Fruit fly (Drosophila melanogaster): Measurements from ENCODE around the gene CG13305.

The CG13305 gene

DNA sequence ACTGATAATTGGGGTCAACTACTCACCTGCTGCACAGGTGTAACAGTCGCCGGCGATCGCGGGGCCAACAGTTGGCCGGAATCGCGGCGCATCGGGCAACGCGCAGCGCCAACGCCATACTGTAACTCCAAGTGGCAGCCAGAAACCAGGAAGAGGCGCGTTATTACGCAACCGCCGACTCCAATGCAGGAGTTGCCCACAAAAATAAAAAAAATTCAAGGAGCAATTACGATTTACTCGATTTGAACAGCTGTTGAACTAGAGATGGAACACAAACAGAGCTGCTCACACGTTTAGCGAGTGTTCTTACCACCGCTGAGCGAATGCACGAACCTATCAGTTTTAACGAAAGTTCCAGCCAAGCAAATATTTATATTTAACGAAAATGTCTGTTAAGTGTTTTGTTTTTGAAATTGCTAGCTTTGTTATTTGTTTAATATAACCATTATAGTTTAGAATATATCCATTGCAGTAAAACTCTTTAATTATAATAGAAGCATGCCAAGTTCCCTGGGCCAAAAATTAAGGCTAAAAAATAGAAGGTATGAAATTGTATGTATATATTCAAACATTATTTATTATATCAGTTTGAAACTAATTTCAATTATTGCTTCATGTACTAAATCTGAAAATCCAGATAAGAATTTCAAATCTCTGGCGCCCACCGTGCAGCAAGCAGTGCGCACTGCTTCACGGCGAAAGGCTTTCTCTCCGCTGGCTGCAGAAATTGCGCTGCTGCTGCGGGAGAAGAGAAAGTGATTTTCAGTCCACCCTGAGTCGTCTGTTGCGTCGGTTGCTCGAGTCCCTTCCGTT is 42.5 kb downstream of the CG13305 start, which contains the start of the genes CG5989 and CG6282 (continued):
- TF ChIP-seq zen2 (GFP tag; IDR thresholded peaks at IDR 0.05; ENCODE audit: partially characterized antibody), result no peak; the same call in 2 of the 3 replicates
- TF ChIP-seq salm (tag; optimal IDR thresholded peaks at IDR 0.05), result no peak
- TF ChIP-seq CG17829 (tag; optimal IDR thresholded peaks at IDR 0.05), result peak; percentile 31
- TF ChIP-seq Side (GFP tag; optimal IDR thresholded peaks at IDR 0.05), result no peak
- peak; percentile 53 for TF ChIP-seq sug (tag; optimal IDR thresholded peaks at IDR 0.05)
- TF ChIP-seq CG8388 (GFP tag; optimal IDR thresholded peaks at IDR 0.05), result peak; percentile 56
- TF ChIP-seq CG13775 (GFP tag; optimal IDR thresholded peaks at IDR 0.05), result peak; percentile 33
- TF ChIP-seq CG11398 (GFP tag; optimal IDR thresholded peaks at IDR 0.05), result no peak
- no peak for TF ChIP-seq C15 (GFP tag; IDR thresholded peaks at IDR 0.05)
- peak; percentile 21 for TF ChIP-seq CG33213 (GFP tag; optimal IDR thresholded peaks at IDR 0.05)
- peak; percentile 61 for TF ChIP-seq CG9932 (GFP tag; IDR thresholded peaks at IDR 0.05)
- TF ChIP-seq CG12219 (GFP tag; optimal IDR thresholded peaks at IDR 0.05), result peak; percentile 45
- TF ChIP-seq CG6854 (GFP tag; optimal IDR thresholded peaks at IDR 0.05), result no peak
- TF ChIP-seq CG7556 (GFP tag; optimal IDR thresholded peaks at IDR 0.05), result peak; percentile 60
- no peak for TF ChIP-seq lov (optimal IDR thresholded peaks at IDR 0.05)
- peak; percentile 68 for TF ChIP-seq lov (GFP tag; IDR thresholded peaks at IDR 0.05)
- TF ChIP-seq dysf (GFP tag; IDR thresholded peaks at IDR 0.05), result no peak
- TF ChIP-seq MESR4 (GFP tag; optimal IDR thresholded peaks at IDR 0.05), result peak; percentile 32
- peak; percentile 53; the same call in 1 of the 3 replicates for TF ChIP-seq otp (GFP tag; IDR thresholded peaks at IDR 0.05)
- peak; percentile 54 for TF ChIP-seq lilli (GFP tag; optimal IDR thresholded peaks at IDR 0.05)
- peak; percentile 19 for TF ChIP-seq CG17568 (GFP tag; optimal IDR thresholded peaks at IDR 0.05)
- no peak for TF ChIP-seq al (GFP tag; IDR thresholded peaks at IDR 0.05)
- TF ChIP-seq CG9817 (tag; optimal IDR thresholded peaks at IDR 0.05), result peak; percentile 7
- peak; percentile 65 for TF ChIP-seq row (GFP tag; IDR thresholded peaks at IDR 0.05)
- TF ChIP-seq maf-S (GFP tag; optimal IDR thresholded peaks at IDR 0.05), result no peak
- TF ChIP-seq trem (tag; optimal IDR thresholded peaks at IDR 0.05), result peak; percentile 84
- TF ChIP-seq bab2 (GFP tag; optimal IDR thresholded peaks at IDR 0.05), result no peak
- TF ChIP-seq Sin3A (optimal IDR thresholded peaks at IDR 0.05), result peak; percentile 49
- TF ChIP-seq CG1832 (GFP tag; optimal IDR thresholded peaks at IDR 0.05), result no peak
- peak; percentile 48 for TF ChIP-seq dm (GFP tag; optimal IDR thresholded peaks at IDR 0.05)
- TF ChIP-seq CG9727 (GFP tag; optimal IDR thresholded peaks at IDR 0.05), result no peak
- no peak for TF ChIP-seq CG7839 (tag; optimal IDR thresholded peaks at IDR 0.05)
- TF ChIP-seq Dll (GFP tag; IDR thresholded peaks at IDR 0.05; ENCODE audit: partially characterized antibody), result peak; percentile 70; the same call in 3 of the 4 replicates
- TF ChIP-seq CG31388 (GFP tag; optimal IDR thresholded peaks at IDR 0.05), result no peak
- no peak for TF ChIP-seq scrt (GFP tag; optimal IDR thresholded peaks at IDR 0.05)
- peak; percentile 23; the same call in 1 of the 2 replicates for TF ChIP-seq CG2129 (GFP tag; IDR thresholded peaks at IDR 0.05; ENCODE audit: partially characterized antibody)
- TF ChIP-seq Abd-B (GFP tag; optimal IDR thresholded peaks at IDR 0.05), result no peak
- TF ChIP-seq pita (GFP tag; optimal IDR thresholded peaks at IDR 0.05), result peak; percentile 89
- TF ChIP-seq bigmax (GFP tag; optimal IDR thresholded peaks at IDR 0.05), result no peak
- no peak for TF ChIP-seq Trl (optimal IDR thresholded peaks at IDR 0.05)
- no peak for TF ChIP-seq Trl (GFP tag; optimal IDR thresholded peaks at IDR 0.05)
- peak; percentile 53 for TF ChIP-seq Rfx (GFP tag; IDR thresholded peaks at IDR 0.05)
- TF ChIP-seq CG8924 (tag; optimal IDR thresholded peaks at IDR 0.05), result peak; percentile 46
- TF ChIP-seq Sox100B (GFP tag; optimal IDR thresholded peaks at IDR 0.05), result no peak
- TF ChIP-seq CG18619 (GFP tag; optimal IDR thresholded peaks at IDR 0.05), result peak; percentile 19
- peak; percentile 27 for TF ChIP-seq Nf-YC (tag; optimal IDR thresholded peaks at IDR 0.05)
- no peak for TF ChIP-seq ERR (GFP tag; optimal IDR thresholded peaks at IDR 0.05)
- TF ChIP-seq Jarid2 (GFP tag; optimal IDR thresholded peaks at IDR 0.05), result no peak
- peak; percentile 45 for TF ChIP-seq CG10979 (tag; optimal IDR thresholded peaks at IDR 0.05)
- TF ChIP-seq CG14710 (tag; optimal IDR thresholded peaks at IDR 0.05), result peak; percentile 61
